Fruit fly (Drosophila melanogaster) whole organism, embryonic: Measurements from ENCODE around the gene Polr3F.
A peak's percentile ranks its signal among the peaks of the same experiment; 100 is the strongest.

Source experiments
- CG10147 ChIP-seq: fragments of 200-800 bp; sonication (Bioruptor generic); optimal IDR thresholded peaks from 2 replicates; lab custom pipeline; 2019; ENCODE audit warnings: missing biosample characterization, mild to moderate bottlenecking, missing genetic modification characterization, moderate library complexity
- CG10321 ChIP-seq: fragments of 200-800 bp; sonication (Bioruptor generic); IDR thresholded peaks from 2 replicates; pipeline ENCODE4 v1.3.6; 2022; ENCODE audit warnings: missing biosample characterization, missing genetic modification characterization
- CG10431 ChIP-seq: fragments of 200-800 bp; sonication (Bioruptor generic); optimal IDR thresholded peaks from 3 replicates; lab custom pipeline; 2018; ENCODE audit warnings: missing biosample characterization, mild to moderate bottlenecking, missing genetic modification characterization
- CG10462 ChIP-seq: fragments of 200-800 bp; sonication (Bioruptor generic); optimal IDR thresholded peaks from 2 replicates; lab custom pipeline; 2016; ENCODE audit warnings: missing biosample characterization, missing genetic modification characterization
- CG11696 ChIP-seq: fragments of 200-800 bp; sonication (Bioruptor generic); IDR thresholded peaks from 2 replicates; pipeline ENCODE4 v1.3.6; 2022; ENCODE audit warnings: missing biosample characterization, missing genetic modification characterization
- CG11723 ChIP-seq: fragments of 200-800 bp; sonication (Bioruptor generic); optimal IDR thresholded peaks from 2 replicates; lab custom pipeline; 2017; ENCODE audit warnings: missing biosample characterization, mild to moderate bottlenecking, missing genetic modification characterization
- CG14667 ChIP-seq: fragments of 200-800 bp; sonication (Bioruptor generic); IDR thresholded peaks from 2 replicates; pipeline ENCODE4 v1.3.6; 2022; ENCODE audit warnings: missing biosample characterization, missing genetic modification characterization
- CG15514 ChIP-seq: fragments of 200-800 bp; sonication (Bioruptor generic); optimal IDR thresholded peaks from 3 replicates; lab custom pipeline; 2017; ENCODE audit warnings: missing biosample characterization, missing genetic modification characterization, mild to moderate bottlenecking, moderate library complexity, missing genetic modification reagents
- CG15601 ChIP-seq: fragments of 200-800 bp; sonication (Bioruptor generic); optimal IDR thresholded peaks from 3 replicates; lab custom pipeline; 2019; ENCODE audit warnings: missing biosample characterization, mild to moderate bottlenecking, missing genetic modification characterization, moderate library complexity
- CG17385 ChIP-seq: fragments of 200-800 bp; sonication (Bioruptor generic); optimal IDR thresholded peaks from 3 replicates; lab custom pipeline; 2018; ENCODE audit warnings: missing biosample characterization, mild to moderate bottlenecking, missing genetic modification characterization
- CG18011 ChIP-seq: fragments of 200-800 bp; sonication (Bioruptor generic); optimal IDR thresholded peaks from 2 replicates; lab custom pipeline; 2017; ENCODE audit warnings: missing biosample characterization, missing genetic modification characterization, mild to moderate bottlenecking, moderate library complexity, missing genotype
- CG34422 ChIP-seq: fragments of 200-800 bp; sonication (Bioruptor generic); IDR thresholded peaks from 3 replicates; pipeline ENCODE4 v1.3.6; 2022; ENCODE audit warnings: missing biosample characterization, missing genetic modification characterization
- CG3995 ChIP-seq: fragments of 200-800 bp; sonication (Bioruptor generic); optimal IDR thresholded peaks from 3 replicates; lab custom pipeline; 2016; ENCODE audit warnings: missing biosample characterization, missing genetic modification characterization
- CG4730 ChIP-seq: fragments of 200-800 bp; sonication (Bioruptor generic); IDR thresholded peaks from 2 replicates; pipeline ENCODE4 v1.3.6; 2022; ENCODE audit warnings: missing biosample characterization, missing genetic modification characterization
- CG6175 ChIP-seq: fragments of 200-800 bp; sonication (Bioruptor generic); IDR thresholded peaks from 3 replicates; pipeline ENCODE4 v1.3.6; 2022; ENCODE audit warnings: missing biosample characterization, missing genetic modification characterization
- CG7839 ChIP-seq: fragments of 200-800 bp; sonication (Bioruptor generic); optimal IDR thresholded peaks from 3 replicates; lab custom pipeline; 2018; ENCODE audit warnings: missing biosample characterization, mild to moderate bottlenecking, missing genetic modification characterization, moderate library complexity
- CoRest ChIP-seq: fragments of 200-800 bp; sonication (Bioruptor generic); optimal IDR thresholded peaks from 3 replicates; lab custom pipeline; 2018; ENCODE audit warnings: missing biosample characterization, mild to moderate bottlenecking, missing genetic modification characterization, moderate library complexity
- Dbx ChIP-seq: fragments of 200-800 bp; sonication (Bioruptor generic); IDR thresholded peaks from 3 replicates; pipeline ENCODE4 v1.3.6; 2022; ENCODE audit warnings: missing biosample characterization, missing genetic modification characterization
- Ets97D ChIP-seq: fragments of 200-800 bp; sonication (Bioruptor generic); optimal IDR thresholded peaks from 3 replicates; lab custom pipeline; 2016; ENCODE audit warnings: missing biosample characterization, missing genetic modification characterization
- HLH54F ChIP-seq: fragments of 200-800 bp; sonication (Bioruptor generic); optimal IDR thresholded peaks from 3 replicates; lab custom pipeline; 2016; ENCODE audit warnings: missing biosample characterization, missing genetic modification characterization
- HLHmδ ChIP-seq: fragments of 200-800 bp; sonication (Bioruptor generic); optimal IDR thresholded peaks from 2 replicates; lab custom pipeline; 2018; ENCODE audit warnings: missing biosample characterization, mild to moderate bottlenecking, missing genetic modification characterization, moderate library complexity
- Hr51 ChIP-seq, 2 experiments: fragments of 200-800 bp; sonication (Bioruptor generic); optimal IDR thresholded peaks; 2 replicates in 1 of 2; 3 replicates in 1 of 2; lab custom pipeline; 2016 to 2018; ENCODE audit warnings: missing biosample characterization in 2 of 2, missing genetic modification characterization in 2 of 2, mild to moderate bottlenecking in 1 of 2, moderate library complexity in 1 of 2
- Hr78 ChIP-seq, 2 experiments: fragments of 200-800 bp in 1 of 2; fragments of >200 bp in 1 of 2; sonication (Bioruptor generic) in 1 of 2; optimal IDR thresholded peaks; 2 replicates each; lab custom pipeline; 2017 to 2019; ENCODE audit warnings: missing biosample characterization in 2 of 2, missing genetic modification characterization in 2 of 2, mild to moderate bottlenecking in 1 of 2, moderate library complexity in 1 of 2
- MESR4 ChIP-seq: fragments of 200-800 bp; sonication (Bioruptor generic); optimal IDR thresholded peaks from 2 replicates; lab custom pipeline; 2018; ENCODE audit warnings: missing biosample characterization, mild to moderate bottlenecking, missing genetic modification characterization, moderate library complexity
- MTF-1 ChIP-seq: fragments of 200-800 bp; sonication (Bioruptor generic); optimal IDR thresholded peaks from 2 replicates; lab custom pipeline; 2018; ENCODE audit warnings: missing biosample characterization, mild to moderate bottlenecking, missing genetic modification characterization, borderline replicate concordance
- Nf-YA ChIP-seq: fragments of 200-800 bp; sonication (Bioruptor generic); IDR thresholded peaks from 2 replicates; pipeline ENCODE4 v1.3.6; 2022; ENCODE audit warnings: missing biosample characterization, missing genetic modification characterization
- Spps ChIP-seq: fragments of 200-800 bp; sonication (Bioruptor generic); optimal IDR thresholded peaks from 2 replicates; lab custom pipeline; 2018; ENCODE audit warnings: missing biosample characterization, mild to moderate bottlenecking, missing genetic modification characterization
- Stat92E ChIP-seq, 3 experiments: fragments of >200 bp in 2 of 3; fragments of 200-800 bp in 1 of 3; sonication (Bioruptor generic) in 1 of 3; optimal IDR thresholded peaks; 2 replicates each; lab custom pipeline; 2017 to 2019; ENCODE audit warnings: missing biosample characterization in 3 of 3, missing genetic modification characterization in 3 of 3, mild to moderate bottlenecking in 1 of 3, moderate library complexity in 1 of 3
- Tbp ChIP-seq: fragments of >200 bp; optimal IDR thresholded peaks from 2 replicates; lab custom pipeline; 2018; ENCODE audit warnings: missing biosample characterization, missing genetic modification characterization
- Usf ChIP-seq: fragments of 200-800 bp; sonication (Bioruptor generic); optimal IDR thresholded peaks from 2 replicates; lab custom pipeline; 2017; ENCODE audit warnings: missing genotype, missing biosample characterization, missing genetic modification characterization
- abd-A ChIP-seq: fragments of 200-800 bp; sonication (Bioruptor generic); optimal IDR thresholded peaks from 3 replicates; lab custom pipeline; 2019; ENCODE audit warnings: missing biosample characterization, mild to moderate bottlenecking, missing genetic modification characterization, moderate library complexity
- al ChIP-seq: fragments of 200-800 bp; sonication (Bioruptor generic); IDR thresholded peaks from 2 replicates; pipeline ENCODE4 v1.3.6; 2022; ENCODE audit warnings: missing biosample characterization, missing genetic modification characterization
- ash1 ChIP-seq: fragments of 200-800 bp; sonication (Bioruptor generic); optimal IDR thresholded peaks from 2 replicates; lab custom pipeline; 2018; ENCODE audit warnings: missing biosample characterization, mild to moderate bottlenecking, missing genetic modification characterization
- dpn ChIP-seq, 2 experiments: fragments of 200-800 bp; sonication (Bioruptor generic); optimal IDR thresholded peaks; 3 replicates each; lab custom pipeline; 2016; ENCODE audit warnings: missing biosample characterization in 2 of 2, missing genetic modification characterization in 2 of 2
- emc ChIP-seq: fragments of 200-800 bp; sonication (Bioruptor generic); optimal IDR thresholded peaks from 2 replicates; lab custom pipeline; 2016; ENCODE audit warnings: missing biosample characterization, missing genetic modification characterization
- esg ChIP-seq: fragments of 200-800 bp; sonication (Bioruptor generic); conservative IDR thresholded peaks from 2 replicates; pipeline ENCODE4 v1.3.6; 2022; ENCODE audit warnings: missing biosample characterization, missing genetic modification characterization
- eve ChIP-seq, 2 experiments: fragments of >200 bp; optimal IDR thresholded peaks; 2 replicates each; lab custom pipeline; 2017; ENCODE audit warnings: missing biosample characterization in 2 of 2, missing genetic modification characterization in 2 of 2
- gem ChIP-seq: fragments of 200-800 bp; sonication (Bioruptor generic); optimal IDR thresholded peaks from 2 replicates; lab custom pipeline; 2019; ENCODE audit warnings: missing biosample characterization, mild to moderate bottlenecking, missing genetic modification characterization, moderate library complexity
- h ChIP-seq: fragments of >200 bp; optimal IDR thresholded peaks from 2 replicates; lab custom pipeline; 2017
- insv ChIP-seq, 2 experiments: fragments of 200-800 bp; sonication (Bioruptor generic); optimal IDR thresholded peaks; 3 replicates each; lab custom pipeline; 2016 to 2018; ENCODE audit warnings: missing biosample characterization in 2 of 2, missing genetic modification characterization in 2 of 2
- kah ChIP-seq: fragments of 200-800 bp; sonication (Bioruptor generic); optimal IDR thresholded peaks from 2 replicates; lab custom pipeline; 2018; ENCODE audit warnings: missing biosample characterization, mild to moderate bottlenecking, missing genetic modification characterization
- nerfin-2 ChIP-seq: fragments of 200-800 bp; sonication (Bioruptor generic); IDR thresholded peaks from 2 replicates; pipeline ENCODE4 v1.3.6; 2022; ENCODE audit warnings: missing biosample characterization, missing genetic modification characterization; ENCODE audit not compliant: partially characterized antibody
- prd ChIP-seq, 3 experiments: fragments of >200 bp in 2 of 3; fragments of 200-800 bp in 1 of 3; sonication (Bioruptor generic) in 1 of 3; optimal IDR thresholded peaks in 2 of 3; IDR thresholded peaks in 1 of 3; 2 replicates in 2 of 3; 3 replicates in 1 of 3; pipeline versions ENCODE4 v1.3.6 to Lab custom; 2017 to 2022; ENCODE audit warnings: missing biosample characterization in 1 of 3, missing genetic modification characterization in 1 of 3
- sens-2 ChIP-seq: fragments of 200-800 bp; sonication (Bioruptor generic); IDR thresholded peaks from 2 replicates; pipeline ENCODE4 v1.3.6; 2022; ENCODE audit warnings: missing biosample characterization, missing genetic modification characterization
- sima ChIP-seq: fragments of 200-800 bp; sonication (Bioruptor generic); optimal IDR thresholded peaks from 2 replicates; lab custom pipeline; 2016; ENCODE audit warnings: missing biosample characterization, missing genetic modification characterization
- tx ChIP-seq: fragments of 200-800 bp; sonication (Bioruptor generic); optimal IDR thresholded peaks from 2 replicates; lab custom pipeline; 2016; ENCODE audit warnings: missing biosample characterization, missing genetic modification characterization
- zfh1 ChIP-seq: fragments of 200-800 bp; sonication (Bioruptor generic); IDR thresholded peaks from 3 replicates; pipeline ENCODE4 v1.3.6; 2022; ENCODE audit warnings: missing biosample characterization, missing genetic modification characterization

Gene Polr3F

dm6 chr3R:22410537-22411360 is 43.6 kb upstream of the Polr3F start, which contains the start of the genes CG13850 and lqfR (continued):
- TF ChIP-seq CG11723 (GFP tag; lab: Kevin White, UChicago) = peak; percentile 58
- TF ChIP-seq CG7839 = no peak
- peak; percentile 73 for TF ChIP-seq CG15514
- TF ChIP-seq CG14667 (GFP tag; lab: Robert Waterston, UW) = peak; percentile 25; the same call in 1 of the 2 replicates
- TF ChIP-seq prd (optimal IDR thresholded peaks at IDR 0.05; lab: Kevin White, UChicago) = no peak
- peak; percentile 60; the same call in 2 of the 3 replicates for TF ChIP-seq prd (GFP tag; IDR thresholded peaks at IDR 0.05; lab: Robert Waterston, UW)
- TF ChIP-seq kah (GFP tag; lab: Kevin White, UChicago) = no peak
- no peak for TF ChIP-seq CG34422 (GFP tag; lab: Robert Waterston, UW)
- peak; percentile 1 for TF ChIP-seq CG10431 (GFP tag; lab: Kevin White, UChicago)
- peak; percentile 54 for TF ChIP-seq emc (GFP tag; lab: Kevin White, UChicago)
- no peak for TF ChIP-seq abd-A (tag; lab: Kevin White, UChicago)
- TF ChIP-seq CG10147 (GFP tag; lab: Kevin White, UChicago) = peak; percentile 6
- no peak for TF ChIP-seq Stat92E (GFP tag; optimal IDR thresholded peaks at IDR 0.05; lab: Kevin White, UChicago)
- TF ChIP-seq nerfin-2 (GFP tag; lab: Robert Waterston, UW) = no peak
- TF ChIP-seq CG6175 (GFP tag; lab: Robert Waterston, UW) = no peak
- no peak for TF ChIP-seq HLHmδ (GFP tag; lab: Kevin White, UChicago)
- no peak for TF ChIP-seq ash1 (GFP tag; lab: Kevin White, UChicago)
- peak; percentile 88 for TF ChIP-seq CoRest
- TF ChIP-seq Ets97D (GFP tag; lab: Kevin White, UChicago) = peak; percentile 70
- peak; percentile 69 for TF ChIP-seq CG3995
- no peak for TF ChIP-seq sens-2 (GFP tag; lab: Robert Waterston, UW)
- no peak for TF ChIP-seq gem (tag; lab: Kevin White, UChicago)
- TF ChIP-seq CG10462 (GFP tag; lab: Kevin White, UChicago) = peak; percentile 58
- no peak for TF ChIP-seq eve (GFP tag; optimal IDR thresholded peaks at IDR 0.05; lab: Kevin White, UChicago)
- peak; percentile 76 for TF ChIP-seq Tbp (GFP tag; lab: Kevin White, UChicago)
- peak in 1 of 2 experiments; percentile 16 for TF ChIP-seq insv (GFP tag; optimal IDR thresholded peaks at IDR 0.05; lab: Kevin White, UChicago)
- peak; percentile 73 for TF ChIP-seq Usf (GFP tag; lab: Kevin White, UChicago)
- TF ChIP-seq MTF-1 (GFP tag; lab: Kevin White, UChicago) = no peak
- no peak for TF ChIP-seq Spps (tag; lab: Kevin White, UChicago)
- no peak for TF ChIP-seq CG11696 (GFP tag; lab: Robert Waterston, UW)
- TF ChIP-seq Hr51 (GFP tag; optimal IDR thresholded peaks at IDR 0.05; lab: Kevin White, UChicago) = peak in 1 of 2 experiments; percentile 80
- TF ChIP-seq h (lab: Kevin White, UChicago) = no peak
- TF ChIP-seq CG10321 (GFP tag; lab: Robert Waterston, UW) = 0 out of 2 replicates have a peak, but pooled peaks have one; percentile 4
- TF ChIP-seq esg (GFP tag; lab: Robert Waterston, UW) = peak; percentile 53; the same call in 1 of the 2 replicates
- TF ChIP-seq dpn (GFP tag; optimal IDR thresholded peaks at IDR 0.05; lab: Kevin White, UChicago) = peak; percentile 84 to 88
- TF ChIP-seq CG17385 (GFP tag; lab: Kevin White, UChicago) = peak; percentile 67
- peak; percentile 90 for TF ChIP-seq HLH54F (GFP tag; lab: Kevin White, UChicago)
- TF ChIP-seq CG18011 (GFP tag; lab: Kevin White, UChicago) = peak; percentile 36
- peak; percentile 28 for TF ChIP-seq MESR4 (GFP tag; lab: Kevin White, UChicago)
- TF ChIP-seq Nf-YA (GFP tag; lab: Robert Waterston, UW) = no peak
- peak; percentile 69 for TF ChIP-seq Dbx (GFP tag; lab: Robert Waterston, UW)
- peak; percentile 60; the same call in 1 of the 2 replicates for TF ChIP-seq al (GFP tag; lab: Robert Waterston, UW)
- peak; percentile 14; the same call in 1 of the 3 replicates for TF ChIP-seq zfh1
- no peak for TF ChIP-seq sima
- TF ChIP-seq CG15601 (tag; lab: Kevin White, UChicago) = peak; percentile 49
- TF ChIP-seq CG4730 (GFP tag; lab: Robert Waterston, UW) = no peak
- peak; percentile 75 for TF ChIP-seq tx (GFP tag; lab: Kevin White, UChicago)
- no peak for TF ChIP-seq Hr78 (GFP tag; optimal IDR thresholded peaks at IDR 0.05; lab: Kevin White, UChicago)
